Fruit fly (Drosophila melanogaster) whole organism, embryonic: ENCODE results near the gene glu.

Experiments
- ATbp ChIP-seq: fragments of 200-800 bp; sonication (Bioruptor generic); optimal IDR thresholded peaks from 2 replicates; lab custom pipeline; 2017; ENCODE audit warnings: missing biosample characterization, mild to moderate bottlenecking, missing genetic modification characterization, missing genetic modification reagents
- BtbVII ChIP-seq: fragments of 200-800 bp; sonication (Bioruptor generic); optimal IDR thresholded peaks from 3 replicates; lab custom pipeline; 2017; ENCODE audit warnings: missing biosample characterization, mild to moderate bottlenecking, missing genetic modification characterization
- C15 ChIP-seq: fragments of 200-800 bp; sonication (Bioruptor generic); IDR thresholded peaks from 3 replicates; pipeline ENCODE4 v1.3.6; 2022; ENCODE audit warnings: missing biosample characterization, missing genetic modification characterization
- CG11093 ChIP-seq: fragments of 200-800 bp; sonication (Bioruptor generic); IDR thresholded peaks from 3 replicates; pipeline ENCODE4 v1.3.6; 2022; ENCODE audit warnings: missing biosample characterization, missing genetic modification characterization
- CG1233 ChIP-seq: fragments of 200-800 bp; sonication (Bioruptor generic); optimal IDR thresholded peaks from 4 replicates; lab custom pipeline; 2018; ENCODE audit warnings: missing biosample characterization, mild to moderate bottlenecking, missing genetic modification characterization
- CG13424 ChIP-seq: fragments of 200-800 bp; sonication (Bioruptor generic); optimal IDR thresholded peaks from 2 replicates; lab custom pipeline; 2019; ENCODE audit warnings: missing biosample characterization, mild to moderate bottlenecking, missing genetic modification characterization, moderate library complexity
- CG14050 ChIP-seq: fragments of 200-800 bp; sonication (Bioruptor generic); IDR thresholded peaks from 3 replicates; pipeline ENCODE4 v1.3.6; 2022; ENCODE audit warnings: missing biosample characterization, missing genetic modification characterization
- CG14710 ChIP-seq: fragments of 200-800 bp; sonication (Bioruptor generic); optimal IDR thresholded peaks from 3 replicates; lab custom pipeline; 2019; ENCODE audit warnings: missing biosample characterization, mild to moderate bottlenecking, missing genetic modification characterization, moderate library complexity
- CG15514 ChIP-seq: fragments of 200-800 bp; sonication (Bioruptor generic); optimal IDR thresholded peaks from 3 replicates; lab custom pipeline; 2017; ENCODE audit warnings: missing biosample characterization, missing genetic modification characterization, mild to moderate bottlenecking, moderate library complexity, missing genetic modification reagents
- CG1832 ChIP-seq: fragments of 200-800 bp; sonication (Bioruptor generic); optimal IDR thresholded peaks from 2 replicates; lab custom pipeline; 2017; ENCODE audit warnings: missing biosample characterization, mild to moderate bottlenecking, missing genetic modification characterization, inconsistent platforms
- CG18764 ChIP-seq: fragments of 200-800 bp; sonication (Bioruptor generic); optimal IDR thresholded peaks from 3 replicates; lab custom pipeline; 2016; ENCODE audit warnings: missing biosample characterization, missing genetic modification characterization
- CG2678 ChIP-seq: fragments of 200-800 bp; sonication (Bioruptor generic); optimal IDR thresholded peaks from 3 replicates; lab custom pipeline; 2019; ENCODE audit warnings: missing biosample characterization, mild to moderate bottlenecking, missing genetic modification characterization, moderate library complexity
- CG30020 ChIP-seq: fragments of 200-800 bp; optimal IDR thresholded peaks from 2 replicates; lab custom pipeline; 2019; ENCODE audit warnings: missing biosample characterization, mild to moderate bottlenecking, missing genetic modification characterization, moderate library complexity
- CG32767 ChIP-seq: fragments of 200-800 bp; sonication (Bioruptor generic); IDR thresholded peaks from 2 replicates; pipeline ENCODE4 v1.3.6; 2022; ENCODE audit warnings: missing biosample characterization, missing genetic modification characterization
- CG3847 ChIP-seq: fragments of 200-800 bp; sonication (Bioruptor generic); IDR thresholded peaks from 2 replicates; pipeline ENCODE4 v1.3.6; 2022; ENCODE audit warnings: missing biosample characterization, missing genetic modification characterization
- CG7271 ChIP-seq: fragments of 200-800 bp; sonication (Bioruptor generic); optimal IDR thresholded peaks from 2 replicates; lab custom pipeline; 2018; ENCODE audit warnings: missing biosample characterization, mild to moderate bottlenecking, missing genetic modification characterization, moderate library complexity
- CG7556 ChIP-seq: fragments of 200-800 bp; sonication (Bioruptor generic); optimal IDR thresholded peaks from 2 replicates; lab custom pipeline; 2017; ENCODE audit warnings: missing biosample characterization, mild to moderate bottlenecking, missing genetic modification characterization
- CG9797 ChIP-seq: fragments of 200-800 bp; sonication (Bioruptor generic); optimal IDR thresholded peaks from 3 replicates; lab custom pipeline; 2018; ENCODE audit warnings: missing biosample characterization, mild to moderate bottlenecking, missing genetic modification characterization
- CG9932 ChIP-seq: fragments of 200-800 bp; sonication (Bioruptor generic); IDR thresholded peaks from 2 replicates; pipeline ENCODE4 v1.3.6; 2022; ENCODE audit warnings: missing biosample characterization, missing genetic modification characterization
- CTCF ChIP-seq: fragments of 200-800 bp; sonication (Bioruptor generic); optimal IDR thresholded peaks from 2 replicates; lab custom pipeline; 2017; ENCODE audit warnings: missing biosample characterization, mild to moderate bottlenecking, missing genetic modification characterization, moderate library complexity
- Chrac-16 ChIP-seq: fragments of 200-800 bp; sonication (Bioruptor generic); optimal IDR thresholded peaks from 3 replicates; lab custom pipeline; 2016; ENCODE audit warnings: missing biosample characterization, missing genetic modification characterization
- D19A ChIP-seq: fragments of 200-800 bp; optimal IDR thresholded peaks from 3 replicates; lab custom pipeline; 2019; ENCODE audit warnings: missing biosample characterization, mild to moderate bottlenecking, missing genetic modification characterization, moderate library complexity
- Doc2 ChIP-seq: fragments of 200-800 bp; sonication (Bioruptor generic); IDR thresholded peaks from 2 replicates; pipeline ENCODE4 v1.3.6; 2022; ENCODE audit warnings: missing biosample characterization, missing genetic modification characterization
- HLH4C ChIP-seq: fragments of 200-800 bp; sonication (Bioruptor generic); IDR thresholded peaks from 3 replicates; pipeline ENCODE4 v1.3.6; 2022; ENCODE audit warnings: missing biosample characterization, missing genetic modification characterization; ENCODE audit not compliant: partially characterized antibody
- Hand ChIP-seq: fragments of 200-800 bp; sonication (Bioruptor generic); optimal IDR thresholded peaks from 2 replicates; lab custom pipeline; 2017; ENCODE audit warnings: mild to moderate bottlenecking, missing biosample characterization, missing genetic modification reagents, missing genetic modification characterization
- HmgZ ChIP-seq: fragments of 200-800 bp; sonication (Bioruptor generic); optimal IDR thresholded peaks from 2 replicates; lab custom pipeline; 2018; ENCODE audit warnings: missing biosample characterization, mild to moderate bottlenecking, missing genetic modification characterization
- Hmr ChIP-seq: fragments of 200-800 bp; sonication (Bioruptor generic); optimal IDR thresholded peaks from 3 replicates; lab custom pipeline; 2017; ENCODE audit warnings: mild to moderate bottlenecking, missing biosample characterization, missing genetic modification reagents, missing genetic modification characterization
- Hsf ChIP-seq: fragments of 200-800 bp; sonication (Bioruptor generic); optimal IDR thresholded peaks from 3 replicates; lab custom pipeline; 2016; ENCODE audit warnings: missing biosample characterization, missing genetic modification characterization
- Oaz ChIP-seq: fragments of 200-800 bp; sonication (Bioruptor generic); IDR thresholded peaks from 2 replicates; pipeline ENCODE4 v1.3.6; 2022; ENCODE audit warnings: missing biosample characterization, missing genetic modification characterization
- Optix ChIP-seq: fragments of 200-800 bp; sonication (Bioruptor generic); IDR thresholded peaks from 3 replicates; pipeline ENCODE4 v1.3.6; 2022; ENCODE audit warnings: missing biosample characterization, missing genetic modification characterization
- ato ChIP-seq: fragments of 200-800 bp; sonication (Bioruptor generic); IDR thresholded peaks from 2 replicates; pipeline ENCODE4 v1.3.6; 2022; ENCODE audit warnings: missing biosample characterization, missing genetic modification characterization; ENCODE audit not compliant: partially characterized antibody
- corto ChIP-seq: fragments of 200-800 bp; sonication (Bioruptor generic); optimal IDR thresholded peaks from 2 replicates; lab custom pipeline; 2016; ENCODE audit warnings: missing biosample characterization, mild to moderate bottlenecking, missing genetic modification characterization, moderate library complexity
- crol ChIP-seq: fragments of 200-800 bp; sonication (Bioruptor generic); IDR thresholded peaks from 2 replicates; pipeline ENCODE4 v1.3.6; 2022; ENCODE audit warnings: missing biosample characterization, missing genetic modification characterization
- esg ChIP-seq: fragments of 200-800 bp; sonication (Bioruptor generic); conservative IDR thresholded peaks from 2 replicates; pipeline ENCODE4 v1.3.6; 2022; ENCODE audit warnings: missing biosample characterization, missing genetic modification characterization
- gsb-n ChIP-seq: fragments of 200-800 bp; sonication (Bioruptor generic); optimal IDR thresholded peaks from 3 replicates; lab custom pipeline; 2018; ENCODE audit warnings: missing biosample characterization, mild to moderate bottlenecking, missing genetic modification characterization
- her ChIP-seq: fragments of 200-800 bp; sonication (Bioruptor generic); optimal IDR thresholded peaks from 2 replicates; lab custom pipeline; 2016; ENCODE audit warnings: missing biosample characterization, missing genetic modification characterization
- hkb ChIP-seq, 2 experiments: fragments of 200-800 bp in 1 of 2; fragments of >200 bp in 1 of 2; sonication (Bioruptor generic) in 1 of 2; IDR thresholded peaks in 1 of 2; optimal IDR thresholded peaks in 1 of 2; 2 replicates each; pipeline versions ENCODE4 v1.3.6 to Lab custom; 2017 to 2022; ENCODE audit warnings: missing biosample characterization in 1 of 2, missing genetic modification characterization in 1 of 2
- hth ChIP-seq: fragments of >200 bp; optimal IDR thresholded peaks from 2 replicates; lab custom pipeline; 2017; ENCODE audit warnings: inconsistent platforms
- jumu ChIP-seq: fragments of 200-800 bp; sonication (Bioruptor generic); optimal IDR thresholded peaks from 3 replicates; lab custom pipeline; 2016; ENCODE audit warnings: missing biosample characterization, missing genetic modification characterization
- kni ChIP-seq: fragments of 200-800 bp; sonication (Bioruptor generic); optimal IDR thresholded peaks from 3 replicates; lab custom pipeline; 2017; ENCODE audit warnings: mild to moderate bottlenecking, missing biosample characterization, missing genetic modification reagents, missing genetic modification characterization
- mirr ChIP-seq: fragments of 200-800 bp; sonication (Bioruptor generic); optimal IDR thresholded peaks from 3 replicates; lab custom pipeline; 2018; ENCODE audit warnings: missing biosample characterization, mild to moderate bottlenecking, missing genetic modification characterization
- pb ChIP-seq: fragments of 200-800 bp; sonication (Bioruptor generic); optimal IDR thresholded peaks from 3 replicates; lab custom pipeline; 2016; ENCODE audit warnings: missing biosample characterization, missing genetic modification characterization
- pros ChIP-seq: fragments of 200-800 bp; sonication (Bioruptor generic); optimal IDR thresholded peaks from 3 replicates; lab custom pipeline; 2019; ENCODE audit warnings: missing biosample characterization, mild to moderate bottlenecking, missing genetic modification characterization, moderate library complexity
- pzg ChIP-seq: fragments of 200-800 bp; sonication (Bioruptor generic); optimal IDR thresholded peaks from 3 replicates; lab custom pipeline; 2018; ENCODE audit warnings: missing biosample characterization, mild to moderate bottlenecking, missing genetic modification characterization, moderate library complexity
- ro ChIP-seq: fragments of 200-800 bp; sonication (Bioruptor generic); IDR thresholded peaks from 2 replicates; pipeline ENCODE4 v1.3.6; 2022; ENCODE audit warnings: missing biosample characterization, missing genetic modification characterization
- sc ChIP-seq, 3 experiments: fragments of >200 bp in 2 of 3; fragments of 200-800 bp in 1 of 3; sonication (Bioruptor generic) in 1 of 3; optimal IDR thresholded peaks; 2 replicates in 2 of 3; 3 replicates in 1 of 3; lab custom pipeline; 2017; ENCODE audit warnings: mild to moderate bottlenecking in 1 of 3, missing biosample characterization in 1 of 3, missing genetic modification characterization in 1 of 3, missing genetic modification reagents in 1 of 3
- schlank ChIP-seq: fragments of 200-800 bp; sonication (Bioruptor generic); optimal IDR thresholded peaks from 2 replicates; lab custom pipeline; 2018; ENCODE audit warnings: missing biosample characterization, mild to moderate bottlenecking, missing genetic modification characterization
- sens ChIP-seq: fragments of 200-800 bp; sonication (Bioruptor generic); peaks from one replicate; lab custom pipeline; 2016; ENCODE audit warnings: missing biosample characterization, missing genetic modification characterization
- slp2 ChIP-seq: fragments of 200-800 bp; sonication (Bioruptor generic); optimal IDR thresholded peaks from 2 replicates; lab custom pipeline; 2016; ENCODE audit warnings: missing biosample characterization, missing genetic modification characterization
- zen ChIP-seq: fragments of 200-800 bp; sonication (Bioruptor generic); optimal IDR thresholded peaks from 3 replicates; lab custom pipeline; 2018; ENCODE audit warnings: missing biosample characterization, mild to moderate bottlenecking, missing genetic modification characterization, moderate library complexity

The glu gene

DNA sequence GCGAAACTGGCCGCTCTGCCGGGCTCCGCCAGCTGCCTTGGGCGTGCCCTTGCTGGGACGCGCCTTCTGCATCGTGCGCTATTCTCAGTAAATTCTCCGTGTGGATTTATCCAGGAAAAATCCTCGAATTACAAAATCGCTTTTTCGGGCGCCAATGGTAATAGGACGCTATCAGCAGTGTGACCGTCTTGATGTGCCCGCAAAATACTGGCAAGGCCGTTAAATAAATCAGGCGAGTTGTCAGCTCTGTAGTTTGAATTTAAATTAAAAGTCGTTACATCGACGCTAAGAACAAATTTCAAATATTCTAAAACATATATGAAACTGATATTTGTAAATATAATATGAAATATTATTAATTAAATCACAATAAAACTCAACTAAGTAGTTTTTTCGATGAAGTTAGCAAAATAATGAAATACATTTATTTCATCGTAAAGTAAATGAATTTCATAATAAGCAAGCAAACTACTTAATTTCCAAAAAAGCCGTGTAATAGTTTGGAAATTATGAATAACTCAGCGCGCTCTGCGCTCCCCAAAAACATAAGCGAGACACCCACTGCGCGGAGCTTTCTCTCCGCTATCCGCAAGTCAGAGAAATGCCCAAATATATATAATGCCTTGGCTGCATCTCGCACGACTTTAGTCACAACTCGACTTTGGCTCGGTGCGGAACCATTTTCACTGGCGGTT is at the start of gene glu, which contains the start of gene ChLD3:
glu (minus strand) TSS at position 183 of the 695 bp plus-strand sequence.
ChLD3 (plus strand) TSS at position 645 of the 695 bp plus-strand sequence.
- TF ChIP-seq esg (GFP tag; lab: Robert Waterston, UW) (no peak), D19A (tag; lab: Kevin White, UChicago) (no peak), hkb (optimal IDR thresholded peaks at IDR 0.05; lab: Kevin White, UChicago) (no peak), hkb (GFP tag; IDR thresholded peaks at IDR 0.05; lab: Robert Waterston, UW) (no peak), Chrac-16 (GFP tag; lab: Kevin White, UChicago) (no peak), pros (GFP tag; lab: Kevin White, UChicago) (no peak), Oaz (GFP tag; lab: Robert Waterston, UW) (no peak), sc (optimal IDR thresholded peaks at IDR 0.05; lab: Kevin White, UChicago) (no peak), sc (GFP tag; optimal IDR thresholded peaks at IDR 0.05; lab: Kevin White, UChicago) (no peak), CG14710 (peak; percentile 38), her (GFP tag; lab: Kevin White, UChicago) (no peak), pb (GFP tag; lab: Kevin White, UChicago) (no peak), ATbp (GFP tag; lab: Kevin White, UChicago) (no peak), CG2678 (no peak), CG9932 (GFP tag; lab: Robert Waterston, UW) (no peak), pzg (GFP tag; lab: Kevin White, UChicago) (peak; percentile 72), CG11093 (GFP tag; lab: Robert Waterston, UW) (no peak), CG14050 (no peak), CG9797 (peak; percentile 77), CG30020 (tag; lab: Kevin White, UChicago) (peak; percentile 3), kni (GFP tag; lab: Kevin White, UChicago) (no peak), CG32767 (GFP tag; lab: Robert Waterston, UW) (no peak), CG18764 (no peak), sens (no peak), HLH4C (GFP tag; lab: Robert Waterston, UW) (no peak), CG15514 (GFP tag; lab: Kevin White, UChicago) (peak; percentile 34), ato (GFP tag; lab: Robert Waterston, UW) (no peak), Hand (GFP tag; lab: Kevin White, UChicago) (no peak), BtbVII (GFP tag; lab: Kevin White, UChicago) (no peak), Doc2 (no peak), hth (no peak), Hsf (GFP tag; lab: Kevin White, UChicago) (no peak), ro (GFP tag; lab: Robert Waterston, UW) (no peak), crol (GFP tag; lab: Robert Waterston, UW) (no peak), C15 (no peak), Hmr (GFP tag; lab: Kevin White, UChicago) (no peak), CG1832 (GFP tag; lab: Kevin White, UChicago) (no peak), CG7556 (GFP tag; lab: Kevin White, UChicago) (no peak), slp2 (GFP tag; lab: Kevin White, UChicago) (no peak), mirr (GFP tag; lab: Kevin White, UChicago) (no peak), CTCF (GFP tag; lab: Kevin White, UChicago) (peak; percentile 56), corto (GFP tag; lab: Kevin White, UChicago) (no peak), jumu (GFP tag; lab: Kevin White, UChicago) (peak; percentile 19), zen (tag; lab: Kevin White, UChicago) (no peak), schlank (no peak), Optix (no peak), HmgZ (peak; percentile 20), CG13424 (tag; lab: Kevin White, UChicago) (no peak), CG3847 (GFP tag; lab: Robert Waterston, UW) (peak; percentile 35; the same call in 1 of the 2 replicates), CG7271 (no peak), gsb-n (tag; lab: Kevin White, UChicago) (no peak), CG1233 (no peak)
